Fruit fly (Drosophila melanogaster): ENCODE measurements around the gene CG9173.

dm6 chr3L:1394463-1394862 is 28.8 kb downstream of the CG9173 start:
- TF ChIP-seq insv (optimal IDR thresholded peaks at IDR 0.05) (no peak), psq (optimal IDR thresholded peaks at IDR 0.05) (no peak), h (optimal IDR thresholded peaks at IDR 0.05) (no peak), Myc (optimal IDR thresholded peaks at IDR 0.05) (no peak), ttk (optimal IDR thresholded peaks at IDR 0.05) (no peak), Sin3A (optimal IDR thresholded peaks at IDR 0.05) (no peak)
